Worm (Caenorhabditis elegans): ENCODE results near the gene Y43F8B.17.

- TF ChIP-seq tab-1 (GFP tag; IDR thresholded peaks at IDR 0.05) (no peak), ztf-23 (GFP tag; IDR thresholded peaks at IDR 0.05) (no peak), T22C8.4 (GFP tag; IDR thresholded peaks at IDR 0.05) (no peak), ztf-29 (GFP tag; IDR thresholded peaks at IDR 0.05) (no peak), med-1 (GFP tag; optimal IDR thresholded peaks at IDR 0.05; ENCODE audit: insufficient read depth) (no peak), ref-1 (GFP tag; conservative IDR thresholded peaks at IDR 0.05) (no peak)
Measured at ce11 chrV:19477302-19477701, 7.2 kb upstream of the Y43F8B.17 start.

Data from whole organism, midembryonic.